Fruit fly (Drosophila melanogaster): ENCODE measurements around the gene Pzl.

Pzl gene

dm6 chr3R:2858463-2858862 is 404.9 kb downstream of the Pzl start (continued):
- TF ChIP-seq CG32532 (GFP tag; IDR thresholded peaks at IDR 0.05): no peak
- no peak for TF ChIP-seq eve (GFP tag; optimal IDR thresholded peaks at IDR 0.05)
- no peak for TF ChIP-seq stc (GFP tag; IDR thresholded peaks at IDR 0.05)
- peak; percentile 84 for TF ChIP-seq CG17802 (tag; optimal IDR thresholded peaks at IDR 0.05)
- TF ChIP-seq Dip2 (GFP tag; IDR thresholded peaks at IDR 0.05): no peak
- TF ChIP-seq CG30020 (tag; optimal IDR thresholded peaks at IDR 0.05): peak; percentile 90
- no peak for TF ChIP-seq CG7271 (tag; optimal IDR thresholded peaks at IDR 0.05)
- no peak for TF ChIP-seq CG13296 (GFP tag; optimal IDR thresholded peaks at IDR 0.05)
- TF ChIP-seq ewg (GFP tag; optimal IDR thresholded peaks at IDR 0.05): no peak
- TF ChIP-seq ssp (GFP tag; IDR thresholded peaks at IDR 0.05): peak; percentile 72
- TF ChIP-seq CG7786 (GFP tag; optimal IDR thresholded peaks at IDR 0.05): no peak
- no peak for TF ChIP-seq tup (GFP tag; optimal IDR thresholded peaks at IDR 0.05)
- TF ChIP-seq jigr1 (GFP tag; IDR thresholded peaks at IDR 0.05): no peak
- no peak for TF ChIP-seq phol (tag; optimal IDR thresholded peaks at IDR 0.05)
- TF ChIP-seq Dad (GFP tag; optimal IDR thresholded peaks at IDR 0.05): no peak
- TF ChIP-seq CG15269 (tag; optimal IDR thresholded peaks at IDR 0.05): no peak
- peak; percentile 90 for TF ChIP-seq CG1603 (tag; optimal IDR thresholded peaks at IDR 0.05)
- TF ChIP-seq Dfd (GFP tag; optimal IDR thresholded peaks at IDR 0.05): no peak
- no peak for TF ChIP-seq Dek (tag; optimal IDR thresholded peaks at IDR 0.05)
- no peak for TF ChIP-seq bab2 (GFP tag; optimal IDR thresholded peaks at IDR 0.05)
- no peak for TF ChIP-seq rib (GFP tag; IDR thresholded peaks at IDR 0.05)
- TF ChIP-seq Awh (GFP tag; IDR thresholded peaks at IDR 0.05): no peak
- no peak for TF ChIP-seq CG9727 (GFP tag; optimal IDR thresholded peaks at IDR 0.05)
- no peak for TF ChIP-seq h (optimal IDR thresholded peaks at IDR 0.05)
- TF ChIP-seq schlank (tag; optimal IDR thresholded peaks at IDR 0.05): no peak
- peak; percentile 1 for TF ChIP-seq CG15479 (GFP tag; optimal IDR thresholded peaks at IDR 0.05)
- no peak for TF ChIP-seq CG12744 (GFP tag; optimal IDR thresholded peaks at IDR 0.05)
- TF ChIP-seq croc (GFP tag; conservative IDR thresholded peaks at IDR 0.05): no peak
- TF ChIP-seq en (GFP tag; optimal IDR thresholded peaks at IDR 0.05): no peak
- TF ChIP-seq CG7357 (GFP tag; IDR thresholded peaks at IDR 0.05): 0 out of 3 replicates have a peak, but pooled peaks have one; percentile 33
- TF ChIP-seq Aef1 (GFP tag; IDR thresholded peaks at IDR 0.05): no peak
- TF ChIP-seq Tbp (GFP tag; optimal IDR thresholded peaks at IDR 0.05): no peak
- no peak for TF ChIP-seq Rfx (GFP tag; IDR thresholded peaks at IDR 0.05)
- TF ChIP-seq Lhr (GFP tag; optimal IDR thresholded peaks at IDR 0.05): peak; percentile 53

dm6 chr3R:2517634-2518033 is 745.7 kb downstream of the Pzl start:
- peak; percentile 38 for TF ChIP-seq ssp (GFP tag; IDR thresholded peaks at IDR 0.05)
- TF ChIP-seq GATAe (GFP tag; conservative IDR thresholded peaks at IDR 0.05): 0 out of 2 replicates have a peak, but pooled peaks have one; percentile 22
- TF ChIP-seq ro (GFP tag; IDR thresholded peaks at IDR 0.05): peak; percentile 24; the same call in 1 of the 2 replicates
- TF ChIP-seq sisA (GFP tag; IDR thresholded peaks at IDR 0.05): peak; percentile 40; the same call in 1 of the 2 replicates
- peak; percentile 9; the same call in 1 of the 2 replicates for TF ChIP-seq CG4730 (GFP tag; IDR thresholded peaks at IDR 0.05)
- TF ChIP-seq H15 (GFP tag; IDR thresholded peaks at IDR 0.05): 0 out of 3 replicates have a peak, but pooled peaks have one; percentile 8
- peak; percentile 4 for TF ChIP-seq Ets65A (GFP tag)
- TF ChIP-seq Poxn (GFP tag; IDR thresholded peaks at IDR 0.05): 0 out of 2 replicates have a peak, but pooled peaks have one; percentile 9
- 0 out of 2 replicates have a peak, but pooled peaks have one; percentile 31 for TF ChIP-seq Rx (GFP tag; IDR thresholded peaks at IDR 0.05)
- TF ChIP-seq cas (GFP tag; IDR thresholded peaks at IDR 0.05): 0 out of 2 replicates have a peak, but pooled peaks have one; percentile 63
- 0 out of 2 replicates have a peak, but pooled peaks have one; percentile 17 for TF ChIP-seq dimm (GFP tag; IDR thresholded peaks at IDR 0.05)
- TF ChIP-seq dan (GFP tag; IDR thresholded peaks at IDR 0.05): 0 out of 2 replicates have a peak, but pooled peaks have one; percentile 9
- peak; percentile 36; the same call in 1 of the 3 replicates for TF ChIP-seq dysf (GFP tag; IDR thresholded peaks at IDR 0.05)
- peak; percentile 45; the same call in 2 of the 3 replicates for TF ChIP-seq Mrtf (GFP tag; IDR thresholded peaks at IDR 0.05)
- peak; percentile 33; the same call in 1 of the 2 replicates for TF ChIP-seq CG11247 (GFP tag; IDR thresholded peaks at IDR 0.05)
- TF ChIP-seq Doc2 (GFP tag; IDR thresholded peaks at IDR 0.05): peak; percentile 57; the same call in 1 of the 2 replicates

Measured in whole organism, embryonic.